Worm (Caenorhabditis elegans): ENCODE measurements around the gene ZK622.1.

- TF ChIP-seq ets-4 (tag; optimal IDR thresholded peaks at IDR 0.05) = no peak
- no peak for TF ChIP-seq ztf-16 (tag; optimal IDR thresholded peaks at IDR 0.05)
- TF ChIP-seq F13H6.1 (tag; optimal IDR thresholded peaks at IDR 0.05) = no peak
- no peak for TF ChIP-seq unc-55 (GFP tag; optimal IDR thresholded peaks at IDR 0.05)
- no peak for TF ChIP-seq nhr-232 (tag; optimal IDR thresholded peaks at IDR 0.05)
- no peak for TF ChIP-seq pha-4 (tag; optimal IDR thresholded peaks at IDR 0.05)
- no peak for TF ChIP-seq dmd-4 (tag; optimal IDR thresholded peaks at IDR 0.05; ENCODE audit: borderline replicate concordance)
- no peak for TF ChIP-seq ceh-6 (GFP tag; optimal IDR thresholded peaks at IDR 0.05)
- no peak for TF ChIP-seq fkh-6 (tag; optimal IDR thresholded peaks at IDR 0.05)
- no peak for TF ChIP-seq pag-3 (tag; optimal IDR thresholded peaks at IDR 0.05; ENCODE audit: borderline replicate concordance)
- TF ChIP-seq ama-1 (optimal IDR thresholded peaks at IDR 0.05) = no peak
- no peak for TF ChIP-seq hlh-13 (GFP tag; optimal IDR thresholded peaks at IDR 0.05)
Observed at ce11 chrII:5264650-5265049, 28.9 kb upstream of the ZK622.1 start.

Data from whole organism, late embryonic.